Worm (Caenorhabditis elegans): ENCODE results near the gene nhr-148.

DNA sequence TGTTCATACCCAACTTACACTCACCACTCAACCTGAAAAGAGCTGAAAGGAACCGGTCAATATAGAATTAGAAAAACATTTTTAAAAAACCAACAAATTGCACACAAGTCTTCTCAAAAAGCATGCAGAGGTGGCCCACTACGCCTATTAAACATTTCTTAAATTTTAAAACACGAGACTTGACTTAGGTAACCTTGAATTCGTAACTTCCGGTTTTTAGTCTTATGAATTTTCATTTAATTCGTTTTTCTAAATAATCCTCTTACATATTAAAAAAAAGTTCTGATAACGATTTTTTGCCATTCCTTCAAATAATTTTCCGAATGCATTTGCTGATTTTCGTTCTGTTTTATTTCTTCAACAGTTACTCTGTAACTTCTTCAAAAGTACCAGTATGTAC lies 13.9 kb upstream of the nhr-148 start, which contains the start of gene clec-7:
- TF ChIP-seq egrh-3 (GFP tag; IDR thresholded peaks at IDR 0.05) (no peak), C06A6.2 (GFP tag; conservative IDR thresholded peaks at IDR 0.05) (no peak), pha-4 (tag; optimal IDR thresholded peaks at IDR 0.05) (no peak), dox-1 (GFP tag; IDR thresholded peaks at IDR 0.05) (no peak), lin-35 (GFP tag; optimal IDR thresholded peaks at IDR 0.05) (no peak), akir-1 (GFP tag; optimal IDR thresholded peaks at IDR 0.05) (no peak), hmg-1.2 (GFP tag; IDR thresholded peaks at IDR 0.05) (no peak), T07F8.4 (tag; optimal IDR thresholded peaks at IDR 0.05) (no peak), lsl-1 (GFP tag; optimal IDR thresholded peaks at IDR 0.05) (no peak), unc-130 (GFP tag; optimal IDR thresholded peaks at IDR 0.05) (no peak), him-1 (tag; optimal IDR thresholded peaks at IDR 0.05) (no peak)

Measured in whole organism, young adult.